Fruit fly (Drosophila melanogaster) whole organism, embryonic: Measurements from ENCODE around the gene Mipp2.

Experiments used
- ATbp ChIP-seq: fragments of 200-800 bp; sonication (Bioruptor generic); optimal IDR thresholded peaks from 2 replicates; lab custom pipeline; 2017; ENCODE audit warnings: missing biosample characterization, mild to moderate bottlenecking, missing genetic modification characterization, missing genetic modification reagents
- B-H1 ChIP-seq: fragments of 200-800 bp; sonication (Bioruptor generic); IDR thresholded peaks from 3 replicates; pipeline ENCODE4 v1.3.6; 2022; ENCODE audit warnings: missing biosample characterization, missing genetic modification characterization
- BEAF-32 ChIP-seq: fragments of 200-800 bp; sonication (Bioruptor generic); optimal IDR thresholded peaks from 3 replicates; lab custom pipeline; 2017; ENCODE audit warnings: missing biosample characterization, missing genetic modification characterization, mild to moderate bottlenecking, moderate library complexity, missing genetic modification reagents
- CG11504 ChIP-seq: fragments of 200-800 bp; sonication (Bioruptor generic); optimal IDR thresholded peaks from 3 replicates; lab custom pipeline; 2019; ENCODE audit warnings: missing biosample characterization, mild to moderate bottlenecking, missing genetic modification characterization, moderate library complexity
- CG12299 ChIP-seq: fragments of 200-800 bp; sonication (Bioruptor generic); optimal IDR thresholded peaks from 2 replicates; lab custom pipeline; 2018; ENCODE audit warnings: missing biosample characterization, mild to moderate bottlenecking, missing genetic modification characterization
- CG13287 ChIP-seq: fragments of 200-800 bp; sonication (Bioruptor generic); IDR thresholded peaks from 2 replicates; pipeline ENCODE4 v1.3.6; 2022; ENCODE audit warnings: missing biosample characterization, missing genetic modification characterization; ENCODE audit not compliant: partially characterized antibody
- CG13424 ChIP-seq: fragments of 200-800 bp; sonication (Bioruptor generic); optimal IDR thresholded peaks from 2 replicates; lab custom pipeline; 2019; ENCODE audit warnings: missing biosample characterization, mild to moderate bottlenecking, missing genetic modification characterization, moderate library complexity
- CG15479 ChIP-seq: fragments of 200-800 bp; sonication (Bioruptor generic); optimal IDR thresholded peaks from 3 replicates; lab custom pipeline; 2019; ENCODE audit warnings: missing biosample characterization, mild to moderate bottlenecking, missing genetic modification characterization, moderate library complexity
- CG15514 ChIP-seq: fragments of 200-800 bp; sonication (Bioruptor generic); optimal IDR thresholded peaks from 3 replicates; lab custom pipeline; 2017; ENCODE audit warnings: missing biosample characterization, missing genetic modification characterization, mild to moderate bottlenecking, moderate library complexity, missing genetic modification reagents
- CG1602 ChIP-seq: fragments of 200-800 bp; sonication (Bioruptor generic); optimal IDR thresholded peaks from 3 replicates; lab custom pipeline; 2016; ENCODE audit warnings: missing biosample characterization, missing genetic modification characterization
- CG16863 ChIP-seq: fragments of 200-800 bp; sonication (Bioruptor generic); optimal IDR thresholded peaks from 3 replicates; lab custom pipeline; 2016; ENCODE audit warnings: missing biosample characterization, missing genetic modification characterization
- CG17361 ChIP-seq: fragments of 200-800 bp; sonication (Bioruptor generic); IDR thresholded peaks from 3 replicates; pipeline ENCODE4 v1.3.6; 2022; ENCODE audit warnings: missing biosample characterization, missing genetic modification characterization
- CG1832 ChIP-seq: fragments of 200-800 bp; sonication (Bioruptor generic); optimal IDR thresholded peaks from 2 replicates; lab custom pipeline; 2017; ENCODE audit warnings: missing biosample characterization, mild to moderate bottlenecking, missing genetic modification characterization, inconsistent platforms
- CG2712 ChIP-seq: fragments of 200-800 bp; optimal IDR thresholded peaks from 3 replicates; lab custom pipeline; 2019; ENCODE audit warnings: missing biosample characterization, mild to moderate bottlenecking, missing genetic modification characterization, moderate library complexity
- CG3065 ChIP-seq: fragments of 200-800 bp; sonication (Bioruptor generic); optimal IDR thresholded peaks from 2 replicates; lab custom pipeline; 2016; ENCODE audit warnings: missing biosample characterization, missing genetic modification characterization
- CG3995 ChIP-seq: fragments of 200-800 bp; sonication (Bioruptor generic); optimal IDR thresholded peaks from 3 replicates; lab custom pipeline; 2016; ENCODE audit warnings: missing biosample characterization, missing genetic modification characterization
- CG6272 ChIP-seq: fragments of 200-800 bp; sonication (Bioruptor generic); IDR thresholded peaks from 2 replicates; pipeline ENCODE4 v1.3.6; 2022; ENCODE audit warnings: missing biosample characterization, missing genetic modification characterization
- CG7928 ChIP-seq: fragments of 200-800 bp; sonication (Bioruptor generic); optimal IDR thresholded peaks from 2 replicates; lab custom pipeline; 2017; ENCODE audit warnings: missing biosample characterization, mild to moderate bottlenecking, missing genetic modification characterization
- Dll ChIP-seq: fragments of 200-800 bp; sonication (Bioruptor generic); IDR thresholded peaks from 4 replicates; pipeline ENCODE4 v1.3.6; 2022; ENCODE audit warnings: missing biosample characterization, missing genetic modification characterization; ENCODE audit not compliant: partially characterized antibody
- Dp ChIP-seq: fragments of 200-800 bp; sonication (Bioruptor generic); optimal IDR thresholded peaks from 2 replicates; lab custom pipeline; 2018; ENCODE audit warnings: missing biosample characterization, mild to moderate bottlenecking, missing genetic modification characterization, moderate library complexity
- Dref ChIP-seq: fragments of 200-800 bp; sonication (Bioruptor generic); IDR thresholded peaks from 2 replicates; pipeline ENCODE4 v1.3.6; 2022; ENCODE audit warnings: missing biosample characterization, missing genetic modification characterization
- Ets97D ChIP-seq: fragments of 200-800 bp; sonication (Bioruptor generic); optimal IDR thresholded peaks from 3 replicates; lab custom pipeline; 2016; ENCODE audit warnings: missing biosample characterization, missing genetic modification characterization
- GATAe ChIP-seq: fragments of 200-800 bp; sonication (Bioruptor generic); conservative IDR thresholded peaks from 2 replicates; pipeline ENCODE4 v1.3.6; 2022; ENCODE audit warnings: missing biosample characterization, missing genetic modification characterization
- HLH4C ChIP-seq: fragments of 200-800 bp; sonication (Bioruptor generic); IDR thresholded peaks from 3 replicates; pipeline ENCODE4 v1.3.6; 2022; ENCODE audit warnings: missing biosample characterization, missing genetic modification characterization; ENCODE audit not compliant: partially characterized antibody
- Meics ChIP-seq: fragments of 200-800 bp; sonication (Bioruptor generic); optimal IDR thresholded peaks from 2 replicates; lab custom pipeline; 2017; ENCODE audit warnings: missing biosample characterization, mild to moderate bottlenecking, missing genetic modification characterization
- Scr ChIP-seq: fragments of 200-800 bp; sonication (Bioruptor generic); IDR thresholded peaks from 2 replicates; pipeline ENCODE4 v1.3.6; 2022; ENCODE audit warnings: missing biosample characterization, missing genetic modification characterization; ENCODE audit not compliant: partially characterized antibody
- Sin3A ChIP-seq: fragments of >200 bp; optimal IDR thresholded peaks from 2 replicates; lab custom pipeline; 2018
- Usf ChIP-seq: fragments of 200-800 bp; sonication (Bioruptor generic); optimal IDR thresholded peaks from 2 replicates; lab custom pipeline; 2017; ENCODE audit warnings: missing genotype, missing biosample characterization, missing genetic modification characterization
- ab ChIP-seq: fragments of 200-800 bp; sonication (Bioruptor generic); optimal IDR thresholded peaks from 2 replicates; lab custom pipeline; 2016; ENCODE audit warnings: missing biosample characterization, missing genetic modification characterization
- crol ChIP-seq: fragments of 200-800 bp; sonication (Bioruptor generic); IDR thresholded peaks from 2 replicates; pipeline ENCODE4 v1.3.6; 2022; ENCODE audit warnings: missing biosample characterization, missing genetic modification characterization
- crp ChIP-seq, 2 experiments: fragments of 200-800 bp; sonication (Bioruptor generic); optimal IDR thresholded peaks; 2 replicates in 1 of 2; 3 replicates in 1 of 2; lab custom pipeline; 2017; ENCODE audit warnings: missing biosample characterization in 2 of 2, missing genetic modification characterization in 2 of 2, mild to moderate bottlenecking in 1 of 2, moderate library complexity in 1 of 2
- disco-r ChIP-seq: fragments of 200-800 bp; sonication (Bioruptor generic); optimal IDR thresholded peaks from 2 replicates; lab custom pipeline; 2016; ENCODE audit warnings: missing biosample characterization, missing genetic modification characterization
- dpn ChIP-seq, 2 experiments: fragments of 200-800 bp; sonication (Bioruptor generic); optimal IDR thresholded peaks; 3 replicates each; lab custom pipeline; 2016; ENCODE audit warnings: missing biosample characterization in 2 of 2, missing genetic modification characterization in 2 of 2
- ewg ChIP-seq: fragments of 200-800 bp; sonication (Bioruptor generic); optimal IDR thresholded peaks from 3 replicates; lab custom pipeline; 2017; ENCODE audit warnings: mild to moderate bottlenecking, missing biosample characterization, missing genetic modification reagents, missing genetic modification characterization
- mld ChIP-seq: fragments of 200-800 bp; sonication (Bioruptor generic); IDR thresholded peaks from 3 replicates; pipeline ENCODE4 v1.3.6; 2022; ENCODE audit warnings: missing biosample characterization, missing genetic modification characterization; ENCODE audit not compliant: partially characterized antibody
- nau ChIP-seq: fragments of 200-800 bp; sonication (Bioruptor generic); optimal IDR thresholded peaks from 3 replicates; lab custom pipeline; 2017; ENCODE audit warnings: missing biosample characterization, mild to moderate bottlenecking, missing genetic modification characterization, missing genetic modification reagents
- nerfin-2 ChIP-seq: fragments of 200-800 bp; sonication (Bioruptor generic); IDR thresholded peaks from 2 replicates; pipeline ENCODE4 v1.3.6; 2022; ENCODE audit warnings: missing biosample characterization, missing genetic modification characterization; ENCODE audit not compliant: partially characterized antibody
- oc ChIP-seq: fragments of 200-800 bp; sonication (Bioruptor generic); optimal IDR thresholded peaks from 2 replicates; lab custom pipeline; 2018; ENCODE audit warnings: missing biosample characterization, mild to moderate bottlenecking, missing genetic modification characterization, moderate library complexity
- onecut ChIP-seq: fragments of 200-800 bp; sonication (Bioruptor generic); IDR thresholded peaks from 2 replicates; pipeline ENCODE4 v1.3.6; 2022; ENCODE audit warnings: missing biosample characterization, missing genetic modification characterization
- prd ChIP-seq, 3 experiments: fragments of >200 bp in 2 of 3; fragments of 200-800 bp in 1 of 3; sonication (Bioruptor generic) in 1 of 3; optimal IDR thresholded peaks in 2 of 3; IDR thresholded peaks in 1 of 3; 2 replicates in 2 of 3; 3 replicates in 1 of 3; pipeline versions ENCODE4 v1.3.6 to Lab custom; 2017 to 2022; ENCODE audit warnings: missing biosample characterization in 1 of 3, missing genetic modification characterization in 1 of 3
- psq ChIP-seq: fragments of 200-800 bp; sonication (Bioruptor generic); optimal IDR thresholded peaks from 2 replicates; lab custom pipeline; 2017; ENCODE audit warnings: missing biosample characterization, missing genetic modification characterization
- pzg ChIP-seq: fragments of 200-800 bp; sonication (Bioruptor generic); optimal IDR thresholded peaks from 3 replicates; lab custom pipeline; 2018; ENCODE audit warnings: missing biosample characterization, mild to moderate bottlenecking, missing genetic modification characterization, moderate library complexity
- stwl ChIP-seq: fragments of 200-800 bp; sonication (Bioruptor generic); optimal IDR thresholded peaks from 3 replicates; lab custom pipeline; 2018; ENCODE audit warnings: missing biosample characterization, mild to moderate bottlenecking, missing genetic modification characterization, moderate library complexity
- tx ChIP-seq: fragments of 200-800 bp; sonication (Bioruptor generic); optimal IDR thresholded peaks from 2 replicates; lab custom pipeline; 2016; ENCODE audit warnings: missing biosample characterization, missing genetic modification characterization
- unc-4 ChIP-seq: fragments of 200-800 bp; sonication (Bioruptor generic); IDR thresholded peaks from 2 replicates; pipeline ENCODE4 v1.3.6; 2022; ENCODE audit warnings: missing biosample characterization, missing genetic modification characterization; ENCODE audit not compliant: partially characterized antibody
- vnd ChIP-seq: fragments of 200-800 bp; sonication (Bioruptor generic); IDR thresholded peaks from 3 replicates; pipeline ENCODE4 v1.3.6; 2022; ENCODE audit warnings: missing biosample characterization, missing genetic modification characterization; ENCODE audit not compliant: partially characterized antibody

The Mipp2 gene

DNA sequence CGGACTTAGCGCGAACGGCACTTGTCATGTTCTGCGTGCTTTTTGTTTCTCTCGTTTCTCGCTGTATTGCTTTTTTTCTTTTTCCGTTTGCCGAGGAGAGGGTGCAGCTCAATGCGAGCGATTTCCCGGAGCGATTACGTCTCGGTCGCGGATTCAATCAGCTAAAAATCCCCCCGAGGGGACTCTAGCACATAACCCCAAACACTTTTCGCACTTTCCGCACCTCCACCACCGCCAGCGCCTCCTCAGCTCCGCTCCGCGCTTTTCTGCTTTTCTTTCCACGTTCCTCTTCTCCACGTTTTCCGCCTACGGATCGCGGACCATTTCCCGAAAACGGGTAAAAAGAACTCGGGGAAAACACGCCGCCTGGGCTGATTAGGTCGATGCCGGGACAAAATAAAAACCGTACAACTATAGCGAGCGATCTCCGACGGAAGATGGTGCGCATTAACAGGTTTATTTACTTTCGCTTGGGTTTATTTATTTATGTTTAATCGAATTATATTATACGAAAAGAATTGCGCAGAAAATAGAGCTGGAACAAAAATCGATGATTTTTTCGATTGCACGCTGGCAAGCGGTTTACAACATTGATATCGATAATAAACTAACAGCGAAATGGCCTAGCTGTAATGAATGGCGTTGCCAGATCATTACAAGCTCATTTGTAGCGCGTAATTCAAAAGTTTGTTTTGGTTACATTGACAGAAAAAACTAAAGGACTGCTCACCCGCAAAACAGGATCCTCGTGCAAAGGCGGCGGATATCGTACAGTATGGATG, 1.4 kb downstream of the Mipp2 start, which contains the start of gene raptor:
Gene raptor, minus strand, starts transcription at position 523 of the 782 bp plus-strand sequence.
- TF ChIP-seq ewg, result no peak
- TF ChIP-seq Dll, result peak; percentile 53; the same call in 1 of the 4 replicates
- TF ChIP-seq CG17361, result no peak
- TF ChIP-seq CG1832 (GFP tag; lab: Kevin White, UChicago), result no peak
- TF ChIP-seq unc-4 (GFP tag; lab: Robert Waterston, UW), result 0 out of 2 replicates have a peak, but pooled peaks have one; percentile 47
- TF ChIP-seq CG15514 (GFP tag; lab: Kevin White, UChicago), result peak; percentile 16
- TF ChIP-seq dpn (GFP tag; optimal IDR thresholded peaks at IDR 0.05; lab: Kevin White, UChicago), result no peak
- peak; percentile 85 for TF ChIP-seq Dref (GFP tag; lab: Robert Waterston, UW)
- peak; percentile 31; the same call in 1 of the 2 replicates for TF ChIP-seq Scr (GFP tag; lab: Robert Waterston, UW)
- TF ChIP-seq CG13287 (GFP tag; lab: Robert Waterston, UW), result peak; percentile 67
- peak; percentile 8 for TF ChIP-seq CG2712
- TF ChIP-seq HLH4C, result peak; percentile 57; the same call in 2 of the 3 replicates
- no peak for TF ChIP-seq ATbp (GFP tag; lab: Kevin White, UChicago)
- TF ChIP-seq CG15479 (GFP tag; lab: Kevin White, UChicago), result peak; percentile 41
- no peak for TF ChIP-seq CG3995
- no peak for TF ChIP-seq Meics (GFP tag; lab: Kevin White, UChicago)
- TF ChIP-seq nau, result no peak
- TF ChIP-seq ab (GFP tag; lab: Kevin White, UChicago), result no peak
- TF ChIP-seq CG13424, result no peak
- TF ChIP-seq CG16863, result no peak
- no peak for TF ChIP-seq disco-r (GFP tag; lab: Kevin White, UChicago)
- no peak for TF ChIP-seq CG12299 (tag; lab: Kevin White, UChicago)
- TF ChIP-seq CG3065, result no peak
- TF ChIP-seq CG7928 (GFP tag; lab: Kevin White, UChicago), result no peak
- peak; percentile 79 for TF ChIP-seq Dp (GFP tag; lab: Kevin White, UChicago)
- peak; percentile 35 for TF ChIP-seq Ets97D (GFP tag; lab: Kevin White, UChicago)
- TF ChIP-seq GATAe (GFP tag; lab: Robert Waterston, UW), result no peak
- peak; percentile 5 for TF ChIP-seq stwl (tag; lab: Kevin White, UChicago)
- peak; percentile 64 for TF ChIP-seq pzg (GFP tag; lab: Kevin White, UChicago)
- TF ChIP-seq BEAF-32, result peak; percentile 66
- TF ChIP-seq tx, result no peak
- TF ChIP-seq crol (GFP tag; lab: Robert Waterston, UW), result peak; percentile 83
- TF ChIP-seq Usf (GFP tag; lab: Kevin White, UChicago), result no peak
- peak; percentile 3 for TF ChIP-seq CG11504 (tag; lab: Kevin White, UChicago)
- no peak for TF ChIP-seq B-H1 (GFP tag; lab: Robert Waterston, UW)
- no peak for TF ChIP-seq CG6272 (GFP tag; lab: Robert Waterston, UW)
- TF ChIP-seq nerfin-2 (GFP tag; lab: Robert Waterston, UW), result peak; percentile 33; the same call in 1 of the 2 replicates
- no peak for TF ChIP-seq CG1602 (GFP tag; lab: Kevin White, UChicago)
- no peak for TF ChIP-seq prd (optimal IDR thresholded peaks at IDR 0.05; lab: Kevin White, UChicago)
- TF ChIP-seq prd (GFP tag; IDR thresholded peaks at IDR 0.05; lab: Robert Waterston, UW), result no peak
- TF ChIP-seq mld (GFP tag; lab: Robert Waterston, UW), result peak; percentile 53; the same call in 1 of the 3 replicates
- TF ChIP-seq vnd (GFP tag; lab: Robert Waterston, UW), result 0 out of 3 replicates have a peak, but pooled peaks have one; percentile 32
- TF ChIP-seq crp (GFP tag; optimal IDR thresholded peaks at IDR 0.05; lab: Kevin White, UChicago), result peak in 1 of 2 experiments; percentile 58
- TF ChIP-seq oc (tag; lab: Kevin White, UChicago), result no peak
- 0 out of 2 replicates have a peak, but pooled peaks have one; percentile 9 for TF ChIP-seq onecut
- TF ChIP-seq Sin3A, result peak; percentile 5
- peak; percentile 35 for TF ChIP-seq psq
